Fruit fly (Drosophila melanogaster) whole organism, embryonic: ENCODE data around the gene msb1l.

Source experiments
- Aef1 ChIP-seq: fragments of 200-800 bp; sonication (Bioruptor generic); IDR thresholded peaks from 3 replicates; pipeline ENCODE4 v1.3.6; 2022; ENCODE audit warnings: missing biosample characterization, missing genetic modification characterization
- Bteb2 ChIP-seq: fragments of 200-800 bp; sonication (Bioruptor generic); optimal IDR thresholded peaks from 2 replicates; lab custom pipeline; 2016; ENCODE audit warnings: missing biosample characterization, missing genetic modification characterization
- CG10267 ChIP-seq: fragments of 200-800 bp; sonication (Bioruptor generic); optimal IDR thresholded peaks from 2 replicates; lab custom pipeline; 2018; ENCODE audit warnings: missing biosample characterization, mild to moderate bottlenecking, missing genetic modification characterization, moderate library complexity
- CG11093 ChIP-seq: fragments of 200-800 bp; sonication (Bioruptor generic); IDR thresholded peaks from 3 replicates; pipeline ENCODE4 v1.3.6; 2022; ENCODE audit warnings: missing biosample characterization, missing genetic modification characterization
- CG12104 ChIP-seq: fragments of 200-800 bp; sonication (Bioruptor generic); optimal IDR thresholded peaks from 3 replicates; lab custom pipeline; 2016; ENCODE audit warnings: missing biosample characterization, missing genetic modification characterization
- CG12219 ChIP-seq: fragments of 200-800 bp; sonication (Bioruptor generic); optimal IDR thresholded peaks from 3 replicates; lab custom pipeline; 2018; ENCODE audit warnings: missing biosample characterization, mild to moderate bottlenecking, missing genetic modification characterization
- CG12659 ChIP-seq: fragments of 200-800 bp; sonication (Bioruptor generic); optimal IDR thresholded peaks from 3 replicates; lab custom pipeline; 2017; ENCODE audit warnings: mild to moderate bottlenecking, missing biosample characterization, missing genetic modification reagents, missing genetic modification characterization
- CG12744 ChIP-seq: fragments of 200-800 bp; sonication (Bioruptor generic); optimal IDR thresholded peaks from 2 replicates; lab custom pipeline; 2016; ENCODE audit warnings: missing biosample characterization, missing genetic modification characterization
- CG15601 ChIP-seq: fragments of 200-800 bp; sonication (Bioruptor generic); optimal IDR thresholded peaks from 3 replicates; lab custom pipeline; 2019; ENCODE audit warnings: missing biosample characterization, mild to moderate bottlenecking, missing genetic modification characterization, moderate library complexity
- CG18262 ChIP-seq: fragments of 200-800 bp; optimal IDR thresholded peaks from 3 replicates; lab custom pipeline; 2019; ENCODE audit warnings: missing biosample characterization, mild to moderate bottlenecking, missing genetic modification characterization, moderate library complexity
- CG18764 ChIP-seq: fragments of 200-800 bp; sonication (Bioruptor generic); optimal IDR thresholded peaks from 3 replicates; lab custom pipeline; 2016; ENCODE audit warnings: missing biosample characterization, missing genetic modification characterization
- CG2120 ChIP-seq: fragments of 200-800 bp; sonication (Bioruptor generic); optimal IDR thresholded peaks from 3 replicates; lab custom pipeline; 2016; ENCODE audit warnings: missing biosample characterization, missing genetic modification characterization
- CG42726 ChIP-seq: fragments of 200-800 bp; sonication (Bioruptor generic); IDR thresholded peaks from 2 replicates; pipeline ENCODE4 v1.3.6; 2022; ENCODE audit warnings: missing biosample characterization, missing genetic modification characterization; ENCODE audit not compliant: partially characterized antibody
- CG4360 ChIP-seq: fragments of 200-800 bp; sonication (Bioruptor generic); IDR thresholded peaks from 2 replicates; pipeline ENCODE4 v1.3.6; 2022; ENCODE audit warnings: missing biosample characterization, missing genetic modification characterization
- CG6854 ChIP-seq: fragments of 200-800 bp; sonication (Bioruptor generic); optimal IDR thresholded peaks from 3 replicates; lab custom pipeline; 2017; ENCODE audit warnings: missing biosample characterization, mild to moderate bottlenecking, missing genetic modification characterization
- CG7556 ChIP-seq: fragments of 200-800 bp; sonication (Bioruptor generic); optimal IDR thresholded peaks from 2 replicates; lab custom pipeline; 2017; ENCODE audit warnings: missing biosample characterization, mild to moderate bottlenecking, missing genetic modification characterization
- CG7839 ChIP-seq: fragments of 200-800 bp; sonication (Bioruptor generic); optimal IDR thresholded peaks from 3 replicates; lab custom pipeline; 2018; ENCODE audit warnings: missing biosample characterization, mild to moderate bottlenecking, missing genetic modification characterization, moderate library complexity
- CG7963 ChIP-seq: fragments of 200-800 bp; sonication (Bioruptor generic); IDR thresholded peaks from 3 replicates; pipeline ENCODE4 v1.3.6; 2022; ENCODE audit warnings: missing biosample characterization, missing genetic modification characterization; ENCODE audit not compliant: partially characterized antibody
- CG8281 ChIP-seq: fragments of 200-800 bp; sonication (Bioruptor generic); optimal IDR thresholded peaks from 2 replicates; lab custom pipeline; 2018; ENCODE audit warnings: missing biosample characterization, mild to moderate bottlenecking, missing genetic modification characterization, moderate library complexity
- CG9609 ChIP-seq: fragments of 200-800 bp; sonication (Bioruptor generic); optimal IDR thresholded peaks from 3 replicates; lab custom pipeline; 2016; ENCODE audit warnings: missing biosample characterization, missing genetic modification characterization
- Doc3 ChIP-seq: fragments of 200-800 bp; sonication (Bioruptor generic); IDR thresholded peaks from 3 replicates; pipeline ENCODE4 v1.3.6; 2022; ENCODE audit warnings: missing biosample characterization, missing genetic modification characterization; ENCODE audit not compliant: partially characterized antibody
- Eip74EF ChIP-seq, 2 experiments: fragments of 200-800 bp in 1 of 2; fragments of >200 bp in 1 of 2; sonication (Bioruptor generic) in 1 of 2; optimal IDR thresholded peaks; 2 replicates each; lab custom pipeline; 2017 to 2019; ENCODE audit warnings: missing biosample characterization in 2 of 2, missing genetic modification characterization in 2 of 2, mild to moderate bottlenecking in 1 of 2, moderate library complexity in 1 of 2
- H2.0 ChIP-seq: fragments of 200-800 bp; sonication (Bioruptor generic); IDR thresholded peaks from 2 replicates; pipeline ENCODE4 v1.3.6; 2022; ENCODE audit warnings: missing biosample characterization, missing genetic modification characterization
- HLH4C ChIP-seq: fragments of 200-800 bp; sonication (Bioruptor generic); IDR thresholded peaks from 3 replicates; pipeline ENCODE4 v1.3.6; 2022; ENCODE audit warnings: missing biosample characterization, missing genetic modification characterization; ENCODE audit not compliant: partially characterized antibody
- HmgD ChIP-seq: fragments of 200-800 bp; sonication (Bioruptor generic); optimal IDR thresholded peaks from 3 replicates; lab custom pipeline; 2016; ENCODE audit warnings: missing biosample characterization, missing genetic modification characterization
- Kr ChIP-seq: fragments of 200-800 bp; sonication (Bioruptor generic); optimal IDR thresholded peaks from 2 replicates; lab custom pipeline; 2017; ENCODE audit warnings: missing biosample characterization, mild to moderate bottlenecking, missing genetic modification characterization
- Mes4 ChIP-seq: fragments of 200-800 bp; sonication (Bioruptor generic); optimal IDR thresholded peaks from 2 replicates; lab custom pipeline; 2016; ENCODE audit warnings: missing biosample characterization, missing genetic modification characterization
- Sox100B ChIP-seq: fragments of 200-800 bp; sonication (Bioruptor generic); optimal IDR thresholded peaks from 3 replicates; lab custom pipeline; 2018; ENCODE audit warnings: missing biosample characterization, mild to moderate bottlenecking, missing genetic modification characterization
- Tbp ChIP-seq: fragments of >200 bp; optimal IDR thresholded peaks from 2 replicates; lab custom pipeline; 2018; ENCODE audit warnings: missing biosample characterization, missing genetic modification characterization
- bowl ChIP-seq: fragments of 200-800 bp; sonication (Bioruptor generic); IDR thresholded peaks from 2 replicates; pipeline ENCODE4 v1.3.6; 2022; ENCODE audit warnings: missing biosample characterization, missing genetic modification characterization
- chm ChIP-seq: fragments of 200-800 bp; sonication (Bioruptor generic); IDR thresholded peaks from 2 replicates; pipeline ENCODE4 v1.3.6; 2022; ENCODE audit warnings: missing biosample characterization, missing genetic modification characterization
- dan ChIP-seq: fragments of 200-800 bp; sonication (Bioruptor generic); IDR thresholded peaks from 2 replicates; pipeline ENCODE4 v1.3.6; 2022; ENCODE audit warnings: missing biosample characterization, missing genetic modification characterization
- dimm ChIP-seq: fragments of 200-800 bp; sonication (Bioruptor generic); IDR thresholded peaks from 2 replicates; pipeline ENCODE4 v1.3.6; 2022; ENCODE audit warnings: missing biosample characterization, missing genetic modification characterization
- dmrt99B ChIP-seq: fragments of 200-800 bp; sonication (Bioruptor generic); optimal IDR thresholded peaks from 2 replicates; lab custom pipeline; 2018; ENCODE audit warnings: missing biosample characterization, mild to moderate bottlenecking, missing genetic modification characterization, moderate library complexity
- esg ChIP-seq: fragments of 200-800 bp; sonication (Bioruptor generic); conservative IDR thresholded peaks from 2 replicates; pipeline ENCODE4 v1.3.6; 2022; ENCODE audit warnings: missing biosample characterization, missing genetic modification characterization
- fru ChIP-seq: fragments of >200 bp; optimal IDR thresholded peaks from 2 replicates; lab custom pipeline; 2017
- gce ChIP-seq: fragments of 200-800 bp; sonication (Bioruptor generic); IDR thresholded peaks from 3 replicates; pipeline ENCODE4 v1.3.6; 2022; ENCODE audit warnings: missing biosample characterization, missing genetic modification characterization
- gsb-n ChIP-seq: fragments of 200-800 bp; sonication (Bioruptor generic); optimal IDR thresholded peaks from 3 replicates; lab custom pipeline; 2018; ENCODE audit warnings: missing biosample characterization, mild to moderate bottlenecking, missing genetic modification characterization
- hb ChIP-seq: fragments of 200-800 bp; sonication (Bioruptor generic); IDR thresholded peaks from 3 replicates; pipeline ENCODE4 v1.3.6; 2022; ENCODE audit warnings: missing biosample characterization, missing genetic modification characterization; ENCODE audit not compliant: partially characterized antibody
- hth ChIP-seq: fragments of >200 bp; optimal IDR thresholded peaks from 2 replicates; lab custom pipeline; 2017; ENCODE audit warnings: inconsistent platforms
- lbe ChIP-seq: fragments of 200-800 bp; sonication (Bioruptor generic); optimal IDR thresholded peaks from 2 replicates; lab custom pipeline; 2016; ENCODE audit warnings: missing biosample characterization, mild to moderate bottlenecking, missing genetic modification characterization
- nmo ChIP-seq: fragments of 200-800 bp; sonication (Bioruptor generic); optimal IDR thresholded peaks from 2 replicates; lab custom pipeline; 2018; ENCODE audit warnings: missing biosample characterization, mild to moderate bottlenecking, missing genetic modification characterization, moderate library complexity
- ranshi ChIP-seq: fragments of 200-800 bp; sonication (Bioruptor generic); IDR thresholded peaks from 2 replicates; pipeline ENCODE4 v1.3.6; 2022; ENCODE audit warnings: missing biosample characterization, missing genetic modification characterization
- repo ChIP-seq: fragments of 200-800 bp; sonication (Bioruptor generic); optimal IDR thresholded peaks from 2 replicates; lab custom pipeline; 2016; ENCODE audit warnings: missing biosample characterization, missing genetic modification characterization
- row ChIP-seq: fragments of 200-800 bp; sonication (Bioruptor generic); IDR thresholded peaks from 3 replicates; pipeline ENCODE4 v1.3.6; 2022; ENCODE audit warnings: missing biosample characterization, missing genetic modification characterization
- sd ChIP-seq: fragments of 200-800 bp; sonication (Bioruptor generic); optimal IDR thresholded peaks from 3 replicates; lab custom pipeline; 2018; ENCODE audit warnings: missing biosample characterization, mild to moderate bottlenecking, missing genetic modification characterization, moderate library complexity
- sisA ChIP-seq: fragments of 200-800 bp; sonication (Bioruptor generic); IDR thresholded peaks from 2 replicates; pipeline ENCODE4 v1.3.6; 2022; ENCODE audit warnings: missing biosample characterization, missing genetic modification characterization
- sna ChIP-seq: fragments of 200-800 bp; sonication (Bioruptor generic); IDR thresholded peaks from 2 replicates; pipeline ENCODE4 v1.3.6; 2022; ENCODE audit warnings: missing biosample characterization, missing genetic modification characterization; ENCODE audit not compliant: partially characterized antibody
- sob ChIP-seq: fragments of 200-800 bp; sonication (Bioruptor generic); IDR thresholded peaks from 2 replicates; pipeline ENCODE4 v1.3.6; 2022; ENCODE audit warnings: missing biosample characterization, missing genetic modification characterization
- stwl ChIP-seq: fragments of 200-800 bp; sonication (Bioruptor generic); optimal IDR thresholded peaks from 3 replicates; lab custom pipeline; 2018; ENCODE audit warnings: missing biosample characterization, mild to moderate bottlenecking, missing genetic modification characterization, moderate library complexity
- twi ChIP-seq: fragments of 200-800 bp; optimal IDR thresholded peaks from 2 replicates; lab custom pipeline; 2019; ENCODE audit warnings: missing biosample characterization, mild to moderate bottlenecking, missing genetic modification characterization, moderate library complexity

Gene msb1l

DNA sequence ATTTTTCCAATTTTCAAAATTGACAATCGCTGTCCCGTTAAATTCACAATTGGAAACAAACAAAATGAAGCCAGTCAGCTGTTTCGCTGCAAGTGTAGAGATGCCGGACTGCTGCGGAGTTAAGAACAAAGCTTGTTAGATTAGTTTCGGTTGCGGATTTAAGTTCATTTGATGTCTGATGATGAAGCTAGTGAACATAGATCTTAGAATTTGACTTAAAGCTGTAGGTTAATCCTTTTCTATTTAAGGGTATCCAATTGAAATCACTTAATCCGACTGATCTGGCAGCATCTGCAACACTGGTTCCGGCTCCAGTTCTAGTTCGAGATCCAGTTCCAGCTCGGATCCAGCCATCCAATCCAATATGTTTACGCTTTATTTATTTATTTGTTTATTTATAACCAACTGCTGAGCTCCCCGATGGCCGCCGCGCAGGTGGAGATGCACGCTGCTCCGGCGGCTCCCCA is 6.5 kb downstream of the msb1l start, which contains the start of the genes PCNA2 and CG10366 (continued):
- TF ChIP-seq Eip74EF (GFP tag; optimal IDR thresholded peaks at IDR 0.05; lab: Kevin White, UChicago) (peak in 1 of 2 experiments; percentile 8), CG12659 (GFP tag; lab: Kevin White, UChicago) (peak; percentile 88), Doc3 (GFP tag; lab: Robert Waterston, UW) (no peak), CG12219 (GFP tag; lab: Kevin White, UChicago) (no peak), twi (tag; lab: Kevin White, UChicago) (peak; percentile 57), bowl (GFP tag; lab: Robert Waterston, UW) (no peak), hth (no peak), chm (GFP tag; lab: Robert Waterston, UW) (no peak), lbe (GFP tag; lab: Kevin White, UChicago) (no peak), CG7963 (GFP tag; lab: Robert Waterston, UW) (no peak), dimm (GFP tag; lab: Robert Waterston, UW) (no peak), Kr (no peak), sisA (GFP tag; lab: Robert Waterston, UW) (peak; percentile 44; the same call in 1 of the 2 replicates), CG12104 (GFP tag; lab: Kevin White, UChicago) (peak; percentile 39), row (GFP tag; lab: Robert Waterston, UW) (peak; percentile 85), HmgD (GFP tag; lab: Kevin White, UChicago) (peak; percentile 71), CG10267 (tag; lab: Kevin White, UChicago) (peak; percentile 67), CG7839 (peak; percentile 52), CG18764 (GFP tag; lab: Kevin White, UChicago) (peak; percentile 58), CG42726 (GFP tag; lab: Robert Waterston, UW) (0 out of 2 replicates have a peak, but pooled peaks have one; percentile 7), Mes4 (GFP tag; lab: Kevin White, UChicago) (peak; percentile 56), hb (GFP tag; lab: Robert Waterston, UW) (no peak), CG12744 (peak; percentile 38), CG4360 (GFP tag; lab: Robert Waterston, UW) (no peak), dmrt99B (tag; lab: Kevin White, UChicago) (peak; percentile 46), repo (GFP tag; lab: Kevin White, UChicago) (peak; percentile 61), ranshi (GFP tag; lab: Robert Waterston, UW) (no peak), gsb-n (tag; lab: Kevin White, UChicago) (peak; percentile 75), CG7556 (GFP tag; lab: Kevin White, UChicago) (peak; percentile 51), CG18262 (tag; lab: Kevin White, UChicago) (peak; percentile 54), CG6854 (GFP tag; lab: Kevin White, UChicago) (peak; percentile 25), CG11093 (no peak), gce (no peak), esg (peak; percentile 45; the same call in 1 of the 2 replicates), CG2120 (GFP tag; lab: Kevin White, UChicago) (peak; percentile 82), Sox100B (no peak), sd (tag; lab: Kevin White, UChicago) (peak; percentile 10), CG15601 (peak; percentile 42), nmo (peak; percentile 81), CG8281 (tag; lab: Kevin White, UChicago) (peak; percentile 27), CG9609 (GFP tag; lab: Kevin White, UChicago) (peak; percentile 84), stwl (peak; percentile 56), Tbp (GFP tag; lab: Kevin White, UChicago) (no peak), sna (GFP tag; lab: Robert Waterston, UW) (0 out of 2 replicates have a peak, but pooled peaks have one; percentile 19), HLH4C (no peak), dan (no peak), Bteb2 (GFP tag; lab: Kevin White, UChicago) (peak; percentile 53), sob (peak; percentile 50; the same call in 1 of the 2 replicates), Aef1 (peak; percentile 34; the same call in 1 of the 3 replicates), fru (lab: Kevin White, UChicago) (no peak), H2.0 (GFP tag; lab: Robert Waterston, UW) (peak; percentile 66)
